Worm (Caenorhabditis elegans): ENCODE measurements around the gene F57B9.3.

- TF ChIP-seq ama-1 (optimal IDR thresholded peaks at IDR 0.05) (no peak), nhr-25 (tag; optimal IDR thresholded peaks at IDR 0.05; ENCODE audit: borderline replicate concordance, insufficient read depth) (no peak), lsy-2 (tag; optimal IDR thresholded peaks at IDR 0.05) (peak; percentile 50 to 84), nhr-237 (tag; optimal IDR thresholded peaks at IDR 0.05) (no peak), tra-1 (GFP tag; IDR thresholded peaks at IDR 0.05) (peak; percentile 32; the same call in 1 of the 2 replicates), madf-5 (GFP tag; IDR thresholded peaks at IDR 0.05) (no peak), lin-1 (GFP tag; IDR thresholded peaks at IDR 0.05) (peak; percentile 64; the same call in 1 of the 2 replicates)
Observed at ce11 chrIII:6897587-6898064, 42.0 kb upstream of the F57B9.3 start, which contains the start of gene T07E3.4.
